Fruit fly (Drosophila melanogaster): ENCODE data around the gene CG7017.

CG7017 gene

DNA sequence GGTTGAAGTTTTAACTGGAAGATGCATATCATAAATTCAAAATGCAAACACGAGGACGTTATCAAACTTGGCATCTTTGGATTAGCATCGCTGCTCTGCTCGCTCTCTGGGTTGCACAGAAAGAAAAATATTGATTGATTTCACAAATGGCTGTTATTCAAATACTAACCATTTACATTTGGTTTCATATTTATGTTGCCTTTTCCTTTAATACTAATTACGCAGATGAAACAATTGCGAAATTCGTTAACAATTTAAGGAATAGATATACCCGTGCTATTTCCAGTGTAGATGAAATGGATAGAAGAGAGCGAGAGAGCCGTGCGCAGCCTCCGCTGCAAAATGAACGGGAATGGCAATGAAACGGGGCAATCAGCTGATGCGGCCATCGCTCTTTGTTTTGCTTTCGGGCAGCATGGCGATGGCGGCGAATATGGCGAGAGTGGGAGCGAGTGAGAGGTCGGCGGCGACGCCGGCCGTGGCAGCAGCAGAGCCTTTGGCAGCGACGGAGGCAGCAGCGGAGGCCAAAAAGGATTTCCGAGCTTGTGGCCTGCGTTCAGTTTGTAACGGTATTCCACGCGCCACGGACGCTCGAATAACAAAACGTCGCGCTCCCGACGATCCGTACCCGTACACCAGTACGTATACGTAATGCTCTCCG lies 35.7 kb upstream of the CG7017 start, which contains the start of gene rdgC (continued):
- TF ChIP-seq CG12659 (GFP tag; optimal IDR thresholded peaks at IDR 0.05) (peak; percentile 96), ranshi (GFP tag; IDR thresholded peaks at IDR 0.05) (peak; percentile 98), Aef1 (GFP tag; IDR thresholded peaks at IDR 0.05) (peak; percentile 96), Side (GFP tag; optimal IDR thresholded peaks at IDR 0.05) (peak; percentile 95), CG2116 (GFP tag; optimal IDR thresholded peaks at IDR 0.05) (peak; percentile 74), BtbVII (GFP tag; optimal IDR thresholded peaks at IDR 0.05) (peak; percentile 96), Max (GFP tag; optimal IDR thresholded peaks at IDR 0.05) (peak; percentile 92), Drgx (GFP tag; IDR thresholded peaks at IDR 0.05) (peak; percentile 94), CG17361 (GFP tag; IDR thresholded peaks at IDR 0.05) (peak; percentile 96), CG13775 (GFP tag; optimal IDR thresholded peaks at IDR 0.05) (peak; percentile 87), Oli (tag; optimal IDR thresholded peaks at IDR 0.05) (peak; percentile 96), CG12744 (GFP tag; optimal IDR thresholded peaks at IDR 0.05) (peak; percentile 92), ro (GFP tag; IDR thresholded peaks at IDR 0.05) (peak; percentile 82), Med (GFP tag) (peak; percentile 99), vvl (GFP tag; IDR thresholded peaks at IDR 0.05) (peak; percentile 98), CG10321 (GFP tag; IDR thresholded peaks at IDR 0.05) (peak; percentile 80), mld (GFP tag; IDR thresholded peaks at IDR 0.05; ENCODE audit: partially characterized antibody) (no peak), chif (GFP tag; optimal IDR thresholded peaks at IDR 0.05) (peak; percentile 92 to 96), CG14014 (GFP tag; IDR thresholded peaks at IDR 0.05) (peak; percentile 95), Atf-2 (GFP tag; optimal IDR thresholded peaks at IDR 0.05) (peak; percentile 91), Dek (tag; optimal IDR thresholded peaks at IDR 0.05) (peak; percentile 94), CG32772 (GFP tag; IDR thresholded peaks at IDR 0.05) (peak; percentile 95), hth (optimal IDR thresholded peaks at IDR 0.05) (no peak), CG7357 (GFP tag; IDR thresholded peaks at IDR 0.05) (peak; percentile 87), CG9932 (GFP tag; IDR thresholded peaks at IDR 0.05) (peak; percentile 89), CG1792 (GFP tag; optimal IDR thresholded peaks at IDR 0.05) (peak; percentile 95), scrt (GFP tag; optimal IDR thresholded peaks at IDR 0.05) (peak; percentile 94), Nf-YC (tag; optimal IDR thresholded peaks at IDR 0.05) (peak; percentile 68), CG5953 (GFP tag; IDR thresholded peaks at IDR 0.05) (peak; percentile 93), HLH54F (GFP tag; optimal IDR thresholded peaks at IDR 0.05) (peak; percentile 94), CG15479 (GFP tag; optimal IDR thresholded peaks at IDR 0.05) (no peak), cg (GFP tag; optimal IDR thresholded peaks at IDR 0.05) (no peak), Lhr (GFP tag; optimal IDR thresholded peaks at IDR 0.05) (peak; percentile 70), sqz (GFP tag; optimal IDR thresholded peaks at IDR 0.05) (peak; percentile 82), Sox100B (GFP tag; optimal IDR thresholded peaks at IDR 0.05) (peak; percentile 94), dysf (GFP tag; IDR thresholded peaks at IDR 0.05) (peak; percentile 98), dati (GFP tag; IDR thresholded peaks at IDR 0.05) (peak; percentile 94), CG11085 (GFP tag; IDR thresholded peaks at IDR 0.05) (peak; percentile 90), PHDP (tag; optimal IDR thresholded peaks at IDR 0.05) (peak; percentile 96), CG18599 (GFP tag; optimal IDR thresholded peaks at IDR 0.05) (peak; percentile 98), kah (GFP tag; optimal IDR thresholded peaks at IDR 0.05) (peak; percentile 87), Blimp-1 (GFP tag; optimal IDR thresholded peaks at IDR 0.05) (peak; percentile 94), aop (GFP tag; IDR thresholded peaks at IDR 0.05) (peak; percentile 78), CG13296 (GFP tag; optimal IDR thresholded peaks at IDR 0.05) (peak; percentile 93), CG2202 (tag; optimal IDR thresholded peaks at IDR 0.05) (peak; percentile 33), chm (GFP tag; IDR thresholded peaks at IDR 0.05) (peak; percentile 93), CG3163 (GFP tag; optimal IDR thresholded peaks at IDR 0.05) (peak; percentile 82), CG17612 (GFP tag; IDR thresholded peaks at IDR 0.05) (peak; percentile 89), CG13424 (tag; optimal IDR thresholded peaks at IDR 0.05) (peak; percentile 95), CG4707 (GFP tag; optimal IDR thresholded peaks at IDR 0.05) (peak; percentile 91)

Measured in whole organism, embryonic.